Worm (Caenorhabditis elegans): ENCODE data around the gene C04A11.2.

The C04A11.2 gene

ce11 chrX:13690333-13690732 lies 21.7 kb upstream of the C04A11.2 start:
- TF ChIP-seq lin-26 (GFP tag; IDR thresholded peaks at IDR 0.05): 0 out of 2 replicates have a peak, but pooled peaks have one; percentile 45
- no peak for TF ChIP-seq ceh-58 (GFP tag; IDR thresholded peaks at IDR 0.05)
- peak; percentile 57 for TF ChIP-seq snpc-1.1 (tag; optimal IDR thresholded peaks at IDR 0.05; ENCODE audit: insufficient read depth)
- TF ChIP-seq nfyb-1 (GFP tag; IDR thresholded peaks at IDR 0.05): 0 out of 2 replicates have a peak, but pooled peaks have one; percentile 8
- TF ChIP-seq ccch-3 (GFP tag; optimal IDR thresholded peaks at IDR 0.05): no peak
- peak; percentile 49; the same call in 1 of the 2 replicates for TF ChIP-seq hmg-1.2 (GFP tag; IDR thresholded peaks at IDR 0.05)
- TF ChIP-seq snpc-4 (GFP tag; optimal IDR thresholded peaks at IDR 0.05): peak; percentile 43
- peak in 3 of 4 experiments; percentile 65 to 90 (median 88) for TF ChIP-seq snpc-4 (tag; optimal IDR thresholded peaks at IDR 0.05)

- TF ChIP-seq pha-4 (tag; optimal IDR thresholded peaks at IDR 0.05) (no peak), F23B12.7 (tag; optimal IDR thresholded peaks at IDR 0.05; ENCODE audit: insufficient read depth) (no peak), B0261.1 (tag; optimal IDR thresholded peaks at IDR 0.05) (no peak), hmg-20 (GFP tag; IDR thresholded peaks at IDR 0.05) (no peak), nhr-120 (GFP tag; IDR thresholded peaks at IDR 0.05) (no peak), snpc-4 (GFP tag; optimal IDR thresholded peaks at IDR 0.05) (no peak), snpc-4 (tag; optimal IDR thresholded peaks at IDR 0.05) (no peak), snpc-1.3 (tag; optimal IDR thresholded peaks at IDR 0.05; ENCODE audit: insufficient read depth) (no peak), tlf-1 (GFP tag; optimal IDR thresholded peaks at IDR 0.05) (no peak), ceh-100 (GFP tag; IDR thresholded peaks at IDR 0.05) (no peak), let-526 (GFP tag; IDR thresholded peaks at IDR 0.05) (no peak), lin-26 (GFP tag; IDR thresholded peaks at IDR 0.05) (no peak)
Observed at ce11 chrX:13687655-13688054, 19.0 kb upstream of the C04A11.2 start, which contains the start of gene adm-2. adm-2 (plus strand) TSS chrX:13687955.

- TF ChIP-seq nhr-90 (tag; optimal IDR thresholded peaks at IDR 0.05) (no peak), chd-7 (tag; optimal IDR thresholded peaks at IDR 0.05) (peak; percentile 40), rcor-1 (GFP tag; IDR thresholded peaks at IDR 0.05) (peak; percentile 14; the same call in 1 of the 2 replicates), ztf-18 (tag; optimal IDR thresholded peaks at IDR 0.05) (peak; percentile 16), K11D2.4 (GFP tag; IDR thresholded peaks at IDR 0.05) (peak; percentile 29; the same call in 1 of the 2 replicates), let-607 (tag; optimal IDR thresholded peaks at IDR 0.05) (peak; percentile 54 to 71), him-1 (tag; optimal IDR thresholded peaks at IDR 0.05) (no peak), ceh-27 (GFP tag; optimal IDR thresholded peaks at IDR 0.05) (peak; percentile 74), Y53G8AR.9 (GFP tag; conservative IDR thresholded peaks at IDR 0.05) (no peak), tbp1 (GFP tag; optimal IDR thresholded peaks at IDR 0.05) (peak; percentile 10), nfyb-1 (GFP tag; IDR thresholded peaks at IDR 0.05) (peak; percentile 42; the same call in 1 of the 2 replicates), sptf-2 (GFP tag; optimal IDR thresholded peaks at IDR 0.05) (no peak), sdz-38 (tag; optimal IDR thresholded peaks at IDR 0.05) (no peak), gei-17 (GFP tag; optimal IDR thresholded peaks at IDR 0.05) (peak; percentile 22), cebp-1 (GFP tag; IDR thresholded peaks at IDR 0.05) (peak; percentile 91), cebp-1 (tag; optimal IDR thresholded peaks at IDR 0.05) (peak; percentile 98), F37B4.10 (GFP tag; IDR thresholded peaks at IDR 0.05) (no peak), C06A6.2 (GFP tag; conservative IDR thresholded peaks at IDR 0.05) (0 out of 2 replicates have a peak, but pooled peaks have one; percentile 27), B0261.1 (tag; optimal IDR thresholded peaks at IDR 0.05) (peak; percentile 5), F33H1.4 (GFP tag; IDR thresholded peaks at IDR 0.05) (no peak), attf-5 (GFP tag; optimal IDR thresholded peaks at IDR 0.05) (peak; percentile 55), lin-40 (tag; optimal IDR thresholded peaks at IDR 0.05) (peak; percentile 50), C17E4.6 (GFP tag; IDR thresholded peaks at IDR 0.05) (no peak), snpc-4 (GFP tag; optimal IDR thresholded peaks at IDR 0.05) (no peak), snpc-4 (tag; optimal IDR thresholded peaks at IDR 0.05) (peak in 2 of 4 experiments; percentile 3 to 41), K12H6.12 (tag; optimal IDR thresholded peaks at IDR 0.05) (peak; percentile 34), tlf-1 (GFP tag; optimal IDR thresholded peaks at IDR 0.05) (no peak), hlh-12 (tag; optimal IDR thresholded peaks at IDR 0.05) (no peak), pbrm-1 (GFP tag; IDR thresholded peaks at IDR 0.05) (peak; percentile 50; the same call in 1 of the 2 replicates), nhr-80 (tag; optimal IDR thresholded peaks at IDR 0.05) (peak; percentile 45), dox-1 (GFP tag; IDR thresholded peaks at IDR 0.05) (peak; percentile 77; the same call in 1 of the 2 replicates), hmg-1.2 (GFP tag; IDR thresholded peaks at IDR 0.05) (peak; percentile 91), zfh-2 (GFP tag; conservative IDR thresholded peaks at IDR 0.05) (peak; percentile 91)
Observed at ce11 chrX:13687111-13687512, 18.5 kb upstream of the C04A11.2 start.
